Fruit fly (Drosophila melanogaster) Kc167 (cell line): ENCODE measurements around the gene Gat.

Source experiments
- Sin3A ChIP-seq: fragments of >200 bp; optimal IDR thresholded peaks from 2 replicates; lab custom pipeline; 2018; ENCODE audit warnings: missing external identifiers
- h ChIP-seq: fragments of >200 bp; optimal IDR thresholded peaks from 3 replicates; lab custom pipeline; 2018; ENCODE audit warnings: missing external identifiers
- insv ChIP-seq: fragments of >200 bp; optimal IDR thresholded peaks from 3 replicates; lab custom pipeline; 2018; ENCODE audit warnings: missing external identifiers
- psq ChIP-seq: fragments of >200 bp; optimal IDR thresholded peaks from 2 replicates; lab custom pipeline; 2017; ENCODE audit warnings: missing external identifiers
- ttk ChIP-seq: sonication (Bioruptor generic); optimal IDR thresholded peaks from 2 replicates; lab custom pipeline; 2017; ENCODE audit warnings: missing external identifiers

DNA sequence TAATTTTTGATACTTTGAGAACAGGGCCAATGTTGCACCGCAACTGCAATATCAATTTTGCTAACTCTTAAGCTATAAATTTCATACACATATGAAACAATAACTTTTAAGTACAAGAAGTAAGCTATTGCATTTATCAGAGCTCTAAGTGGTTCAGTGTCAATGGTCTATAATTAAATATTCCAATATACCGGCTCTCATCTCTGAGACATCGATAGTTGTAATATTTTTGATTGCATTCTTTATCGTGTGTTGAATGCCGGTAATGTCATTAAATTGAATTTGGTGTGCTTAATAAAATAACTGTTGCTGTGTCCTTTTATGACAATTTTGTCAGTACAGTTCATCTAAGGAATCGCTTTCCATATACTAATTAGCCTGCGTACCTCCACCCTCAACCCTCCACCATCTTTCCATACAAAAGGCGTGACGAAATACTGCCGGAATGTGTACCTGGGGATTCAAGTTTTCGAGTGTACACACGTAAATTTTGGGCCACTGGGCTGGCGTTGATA is 41.5 kb downstream of the Gat start, which contains the start of gene CG11360:
- no peak for TF ChIP-seq ttk (lab: Kevin White, UChicago)
- TF ChIP-seq psq (lab: Kevin White, UChicago): no peak
- no peak for TF ChIP-seq insv (lab: Kevin White, UChicago)
- no peak for TF ChIP-seq Sin3A (lab: Kevin White, UChicago)
- TF ChIP-seq h (lab: Kevin White, UChicago): no peak
